Fruit fly (Drosophila melanogaster) Kc167 (cell line): Measurements from ENCODE around the gene Hsc70-3.

Experiments
- Myc ChIP-seq: fragments of >200 bp; optimal IDR thresholded peaks from 2 replicates; lab custom pipeline; 2017; ENCODE audit warnings: missing external identifiers
- insv ChIP-seq: fragments of >200 bp; optimal IDR thresholded peaks from 3 replicates; lab custom pipeline; 2018; ENCODE audit warnings: missing external identifiers
- psq ChIP-seq: fragments of >200 bp; optimal IDR thresholded peaks from 2 replicates; lab custom pipeline; 2017; ENCODE audit warnings: missing external identifiers

DNA sequence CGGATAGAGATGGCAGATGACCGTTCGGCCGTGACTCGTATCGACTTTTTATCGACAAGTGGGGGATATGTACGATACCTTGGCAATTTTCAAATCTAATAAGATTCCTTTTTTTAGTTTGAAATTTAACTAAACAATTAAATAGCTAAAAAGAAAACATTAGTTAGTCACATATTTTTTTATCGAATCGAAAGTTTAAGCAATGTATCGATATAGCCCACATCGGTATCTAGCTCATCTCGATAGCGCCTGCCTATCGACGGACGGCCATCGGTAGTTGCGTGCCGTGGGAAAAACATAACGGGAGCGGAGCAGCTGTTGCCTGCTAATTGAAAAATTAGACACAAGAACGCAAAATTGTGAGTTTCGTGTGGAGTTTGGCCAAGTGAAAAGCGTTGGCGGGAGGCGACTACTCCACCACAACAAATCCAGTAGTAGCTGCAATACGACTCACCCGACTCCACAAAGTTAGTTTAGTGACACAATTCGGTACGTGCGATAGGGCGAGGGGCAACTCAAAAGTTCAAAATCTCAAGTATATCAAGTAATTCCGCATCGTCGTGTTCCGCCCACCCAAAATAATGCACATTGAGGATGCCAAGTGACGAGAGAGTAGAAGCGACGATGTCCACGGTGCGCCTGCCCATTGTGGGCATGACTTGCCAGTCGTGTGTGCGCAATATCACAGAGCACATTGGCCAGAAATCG lies 48.0 kb upstream of the Hsc70-3 start, which contains the start of the genes CG10347 and ATP7:
- TF ChIP-seq Myc (lab: Kevin White, UChicago) = no peak
- no peak for TF ChIP-seq insv (lab: Kevin White, UChicago)
- TF ChIP-seq psq (lab: Kevin White, UChicago) = no peak
